Worm (Caenorhabditis elegans) whole organism, dauer: ENCODE measurements around the gene srw-97.
"Not testable (repeated sequence)": the region's sequence is repeated elsewhere in the genome, so short reads cannot be mapped to it uniquely, and the experiment has no call there.

Experiments
- unc-62 ChIP-seq: sonication (generic microtip); optimal IDR thresholded peaks from 2 replicates; lab custom pipeline; 2017; ENCODE audit warnings: missing biosample characterization, missing genetic modification reagents, missing genetic modification characterization

Gene srw-97

DNA sequence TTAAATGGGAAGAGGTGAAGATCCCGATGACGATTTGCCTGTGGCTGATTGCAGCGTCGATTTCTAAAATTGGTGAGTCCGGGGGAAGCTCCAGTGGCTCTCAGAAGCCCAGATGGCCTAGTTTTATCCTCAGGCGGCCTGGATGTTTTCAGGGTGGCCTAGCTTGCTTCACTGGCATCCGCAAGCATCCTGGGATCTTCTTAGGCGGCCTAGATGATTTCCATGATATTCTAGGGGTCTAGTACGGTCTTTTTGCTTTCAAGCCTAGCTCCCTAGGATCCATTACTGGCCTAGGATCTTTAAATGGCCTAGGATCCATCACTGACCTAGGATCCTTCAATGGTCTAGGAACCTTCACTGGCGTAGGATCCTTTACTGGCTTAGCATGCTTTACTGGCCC is 2.2 kb upstream of the srw-97 start:
- TF ChIP-seq unc-62 (GFP tag; lab: Kevin White, UChicago) = no peak

DNA sequence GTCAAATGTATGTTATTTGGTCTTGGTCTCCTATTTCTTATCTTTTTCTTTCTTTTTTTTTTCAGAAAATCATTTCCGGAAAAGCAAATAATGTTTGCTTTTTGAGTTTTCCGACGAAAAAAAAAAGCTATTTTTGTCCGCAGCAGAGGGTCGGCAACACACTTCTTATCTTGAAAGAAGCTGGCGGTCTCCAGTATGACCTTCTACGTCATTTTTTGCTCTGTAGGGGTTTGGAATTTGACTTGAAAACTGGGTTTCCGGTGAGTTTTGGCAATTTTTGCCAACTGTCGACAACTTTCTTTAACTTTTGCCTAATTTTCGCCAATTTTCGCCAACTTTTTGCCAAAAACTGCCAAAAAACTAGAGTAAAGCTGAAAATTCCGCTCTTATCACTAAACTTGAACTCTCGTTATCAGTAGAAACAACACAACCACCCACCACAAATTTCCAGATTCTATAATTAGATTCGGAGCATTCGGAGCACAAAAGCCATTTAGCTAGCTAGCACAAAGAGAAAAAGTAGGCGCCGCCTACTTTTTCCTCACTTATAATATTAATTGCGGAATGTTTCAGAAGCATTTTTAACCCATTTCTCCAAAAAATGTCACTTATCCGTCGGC is 1.6 kb upstream of the srw-97 start, which contains the start of gene nhx-6:
nhx-6 (plus strand) TSS at position 570 of the 620 bp plus-strand sequence.
- TF ChIP-seq unc-62 (GFP tag; lab: Kevin White, UChicago) = no peak

DNA sequence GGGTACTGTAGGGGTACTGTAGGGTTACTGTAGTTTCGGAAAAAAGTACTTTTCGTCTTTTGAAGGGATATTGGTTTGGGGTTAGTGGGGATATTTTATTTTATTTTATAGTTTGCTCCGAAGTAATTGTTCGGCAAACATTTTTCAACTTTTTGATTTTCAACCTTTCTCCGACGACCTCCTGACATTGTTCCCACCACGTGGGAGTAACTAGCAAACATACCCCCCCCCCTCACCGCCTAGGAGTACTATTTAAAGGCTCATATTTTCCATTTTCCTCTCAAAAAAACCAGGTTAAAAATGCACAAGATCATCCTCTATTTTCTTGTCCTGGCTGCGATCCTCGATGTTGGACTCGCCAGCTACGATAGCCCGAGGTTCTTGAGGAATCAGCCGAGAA is 2.8 kb downstream of the srw-97 start, which contains the start of gene srlf-29:
srlf-29 (plus strand) TSS at position 301 of the 400 bp plus-strand sequence.
- TF ChIP-seq unc-62 (GFP tag; lab: Kevin White, UChicago) = no peak

DNA sequence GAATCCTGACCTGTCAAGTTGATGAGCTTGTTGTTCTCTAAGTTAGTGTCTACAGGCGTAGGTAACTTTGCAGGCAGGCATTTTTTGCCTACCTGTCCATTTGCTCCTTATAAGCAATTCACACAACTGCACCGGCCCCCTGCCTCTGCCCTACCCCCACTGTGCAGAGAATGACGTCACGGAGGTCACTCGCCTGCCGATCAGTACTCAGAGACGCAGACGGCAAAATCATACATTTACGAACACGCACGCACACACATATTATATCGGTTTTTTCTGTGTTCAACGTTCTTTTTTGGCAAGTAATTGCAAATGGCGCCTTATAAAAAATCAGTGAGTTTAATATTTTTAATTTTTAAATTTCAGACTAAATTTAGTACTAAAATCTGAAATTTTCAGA is 5.3 kb downstream of the srw-97 start, which contains the start of gene duxl-1:
duxl-1 (plus strand) TSS at position 184 of the 400 bp plus-strand sequence.
- no peak for TF ChIP-seq unc-62 (GFP tag; lab: Kevin White, UChicago)

DNA sequence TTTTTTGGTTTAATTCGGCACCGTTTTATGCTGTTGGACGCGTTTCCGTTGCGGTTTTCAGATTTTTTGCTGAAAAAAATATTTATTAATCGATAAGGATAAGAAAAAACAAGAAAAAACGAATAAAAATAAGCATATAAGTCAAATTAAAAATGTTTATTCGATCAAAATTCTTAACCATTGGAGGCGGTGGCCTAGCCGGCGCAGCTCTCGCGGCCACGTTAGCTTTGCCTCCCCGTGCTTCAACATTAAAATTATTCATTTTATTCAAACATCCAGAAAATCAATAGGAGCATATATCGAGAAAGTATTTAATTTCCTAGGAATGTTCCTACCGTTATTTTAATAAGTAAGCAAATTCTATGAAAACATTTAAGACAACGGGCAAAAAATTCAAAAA is 5.9 kb downstream of the srw-97 start, which contains the start of gene ZC204.14:
ZC204.14 (minus strand) TSS at position 69 of the 400 bp plus-strand sequence.
- TF ChIP-seq unc-62 (GFP tag; lab: Kevin White, UChicago) = no peak

DNA sequence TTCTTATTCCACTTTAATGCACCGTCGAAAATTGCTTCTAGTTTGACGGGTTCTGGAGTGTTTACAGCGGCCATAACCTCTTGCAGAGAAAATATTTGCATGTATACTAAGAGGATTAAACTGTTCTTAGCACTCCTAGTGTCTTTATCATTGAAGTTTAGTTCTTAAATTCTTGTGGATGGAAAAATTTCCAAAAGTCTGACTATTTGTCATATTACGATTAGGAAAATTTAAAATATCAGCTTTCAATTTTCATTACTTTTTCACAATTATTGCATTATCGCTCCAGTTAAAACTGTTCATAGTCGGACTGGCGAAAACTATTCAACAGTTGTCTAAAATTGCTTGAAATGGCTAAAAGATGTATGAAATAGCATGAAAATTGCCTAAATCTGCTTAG is 7.9 kb downstream of the srw-97 start, which contains the start of gene ZC204.13:
ZC204.13 (minus strand) TSS at position 101 of the 400 bp plus-strand sequence.
- TF ChIP-seq unc-62 (GFP tag; lab: Kevin White, UChicago) = not testable (repeated sequence)

DNA sequence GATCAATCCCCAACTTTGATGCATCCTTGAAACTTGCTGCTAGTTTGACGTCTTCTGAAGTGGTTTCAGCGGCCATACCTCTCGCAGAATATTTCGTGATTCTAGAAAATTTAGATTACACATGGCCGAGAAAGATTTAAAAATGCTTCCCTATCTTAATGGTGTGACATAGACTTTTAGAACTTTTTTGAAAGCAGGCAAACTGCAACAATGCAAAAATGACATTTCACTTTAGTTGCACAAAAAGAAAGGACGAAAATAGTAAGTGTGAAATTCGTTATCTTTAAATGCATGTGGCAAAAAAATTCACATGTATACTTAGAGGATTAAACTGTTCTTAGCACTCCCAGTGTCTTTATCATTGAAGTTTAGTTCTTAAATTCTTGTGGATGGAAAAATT is 11.6 kb downstream of the srw-97 start, which contains the start of gene ZC204.12:
ZC204.12 (minus strand) TSS at position 101 of the 400 bp plus-strand sequence.
- no peak for TF ChIP-seq unc-62 (GFP tag; lab: Kevin White, UChicago)

DNA sequence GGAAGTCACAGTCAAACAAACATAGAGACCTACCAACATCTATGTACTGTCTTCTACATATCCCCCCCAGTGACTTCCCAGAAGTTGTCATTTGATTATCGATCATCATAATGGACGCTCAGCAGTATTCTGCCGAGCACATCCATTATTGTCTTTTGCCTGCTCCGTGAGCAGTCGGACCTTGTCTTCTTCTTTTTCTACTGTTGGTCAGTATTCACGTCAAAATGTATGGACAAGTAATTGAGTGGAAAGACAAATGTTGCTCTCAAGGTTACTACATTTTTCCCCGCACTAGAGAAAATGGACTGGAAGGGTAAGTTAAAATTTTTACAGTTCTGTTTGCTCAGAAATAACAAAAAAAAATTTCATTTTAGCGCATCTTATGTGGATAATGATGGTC is 13.9 kb downstream of the srw-97 start, which contains the start of gene btb-12:
btb-12 (plus strand) TSS at position 301 of the 400 bp plus-strand sequence.
- TF ChIP-seq unc-62 (GFP tag; lab: Kevin White, UChicago) = no peak

DNA sequence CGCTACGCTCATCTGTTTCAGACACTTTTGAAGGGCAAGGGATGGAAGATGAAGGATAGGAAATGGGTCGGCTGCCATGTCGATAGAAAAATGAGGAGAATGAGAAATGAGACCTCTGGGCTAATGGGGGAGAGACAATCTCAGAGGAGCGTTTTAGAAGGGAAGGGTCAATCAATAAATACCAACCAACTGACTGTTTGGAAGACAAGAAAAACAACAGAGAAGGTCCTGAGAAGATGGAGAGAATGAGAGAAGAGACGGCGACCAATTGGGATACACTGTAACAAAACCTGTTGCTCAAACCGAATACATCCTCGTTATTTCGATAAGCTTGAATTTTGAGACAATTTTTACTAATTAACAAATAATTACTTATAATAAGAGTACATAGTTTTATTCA is 15.4 kb downstream of the srw-97 start, which contains the start of gene fbxb-15:
fbxb-15 (minus strand) TSS at position 101 of the 400 bp plus-strand sequence.
- TF ChIP-seq unc-62 (GFP tag; lab: Kevin White, UChicago) = no peak

DNA sequence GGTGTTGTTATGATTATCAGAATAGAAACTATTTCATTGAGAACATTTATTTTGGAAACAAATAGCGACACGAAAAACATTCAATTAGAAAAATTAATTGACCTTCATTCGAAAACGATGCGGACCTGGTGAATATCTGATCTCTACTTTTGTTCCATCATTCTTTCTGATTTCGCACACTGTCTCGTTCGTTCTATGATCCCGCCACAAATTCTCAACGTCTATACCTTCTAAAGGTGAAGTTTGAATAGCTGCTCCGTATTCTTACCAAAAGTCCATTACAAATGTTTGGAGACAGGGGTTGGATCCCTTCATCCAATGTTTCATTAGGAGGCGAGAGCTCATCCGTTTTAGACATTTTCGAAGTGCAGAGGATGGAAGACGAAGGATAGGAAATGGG is 17.0 kb downstream of the srw-97 start, which contains the start of gene fbxb-16:
fbxb-16 (minus strand) TSS at position 101 of the 400 bp plus-strand sequence.
- no peak for TF ChIP-seq unc-62 (GFP tag; lab: Kevin White, UChicago)

DNA sequence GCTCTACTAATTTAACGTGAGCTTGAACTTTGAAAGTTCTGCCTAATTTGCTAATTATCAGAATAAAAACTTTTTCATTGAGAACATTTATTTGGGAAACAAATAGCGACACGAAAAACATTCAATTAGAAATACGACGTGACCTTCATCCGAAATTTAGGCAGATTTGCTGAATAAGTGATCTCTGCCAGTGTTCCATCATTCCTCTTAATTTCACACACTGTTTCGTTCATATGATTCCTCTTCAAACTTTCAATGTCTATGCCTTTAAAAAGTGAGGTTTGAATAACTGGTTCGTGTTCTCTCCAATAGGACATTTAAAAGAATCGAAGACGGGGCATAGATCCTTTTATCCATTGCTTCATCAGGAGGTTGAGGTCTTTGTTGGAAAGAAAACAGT is 18.3 kb downstream of the srw-97 start, which contains the start of gene fbxb-20:
fbxb-20 (minus strand) TSS at position 101 of the 400 bp plus-strand sequence.
- no peak for TF ChIP-seq unc-62 (GFP tag; lab: Kevin White, UChicago)

DNA sequence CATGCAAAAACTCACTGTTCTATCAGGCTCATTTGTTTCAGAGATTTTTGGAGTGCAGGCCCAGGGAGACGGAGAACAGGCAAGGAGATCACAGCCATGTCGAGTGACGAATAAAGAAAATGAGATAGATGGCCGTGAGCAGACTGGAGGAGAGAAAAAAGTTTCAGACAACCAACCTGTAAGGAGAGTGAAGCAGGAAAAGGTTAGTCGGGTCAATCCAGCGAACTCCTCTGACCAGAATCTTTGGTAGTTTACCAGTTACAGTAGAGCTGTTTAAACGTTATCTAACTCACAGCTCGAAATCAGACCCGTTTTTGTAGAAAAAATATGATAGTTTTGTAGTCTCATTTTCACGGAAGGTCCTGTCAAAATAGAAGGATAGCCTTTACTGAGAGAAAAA is 20.0 kb downstream of the srw-97 start, which contains the start of gene fbxb-21:
fbxb-21 (minus strand) TSS at position 101 of the 400 bp plus-strand sequence.
- no peak for TF ChIP-seq unc-62 (GFP tag; lab: Kevin White, UChicago)

DNA sequence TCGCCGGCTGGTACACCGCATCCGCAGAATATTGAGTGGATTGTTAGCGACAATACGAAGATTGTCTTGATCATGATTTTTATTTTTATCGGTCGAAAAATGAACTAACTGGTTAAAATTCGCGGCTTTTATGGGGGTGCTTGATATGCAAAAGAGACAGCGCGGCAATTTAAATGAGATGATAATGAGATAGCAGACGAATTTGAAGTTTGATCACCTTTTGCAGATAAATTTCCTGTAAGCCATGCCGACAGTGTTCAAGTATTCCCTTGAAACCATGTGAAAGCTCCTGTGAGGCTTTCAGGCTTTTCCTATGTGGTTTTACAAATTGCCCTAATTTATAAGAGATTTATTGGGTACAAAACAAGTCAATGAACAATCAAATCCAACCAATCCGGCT is 22.6 kb downstream of the srw-97 start, which contains the start of gene ZC204.17:
ZC204.17 (minus strand) TSS at position 101 of the 400 bp plus-strand sequence.
- no peak for TF ChIP-seq unc-62 (GFP tag; lab: Kevin White, UChicago)

DNA sequence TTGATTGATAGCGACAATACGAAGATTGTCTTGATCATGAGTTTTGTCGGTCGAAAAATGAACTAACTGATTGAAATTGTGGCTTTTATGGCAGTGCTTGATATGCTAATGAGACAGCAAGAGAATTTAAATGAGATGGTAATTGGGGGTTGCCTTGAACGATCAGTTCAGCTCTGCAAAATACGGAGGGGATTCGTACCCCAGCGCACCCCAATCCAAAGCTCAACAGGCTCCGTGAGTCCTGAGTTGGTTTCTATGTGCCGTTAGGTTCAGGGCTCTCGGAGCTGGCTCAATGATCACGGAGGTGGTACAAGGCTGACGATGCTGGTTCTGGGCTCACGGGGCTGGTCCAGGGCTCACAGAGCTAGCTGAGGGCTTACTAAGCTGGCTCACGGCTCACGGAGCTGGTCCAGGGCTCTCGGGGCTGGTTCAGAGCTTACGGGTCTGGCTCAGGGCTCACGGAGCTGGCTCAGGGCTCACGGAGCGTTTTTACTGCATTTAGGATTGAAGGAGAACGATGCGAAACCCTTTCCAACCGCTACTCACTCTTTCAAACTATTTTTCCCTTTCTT is 23.9 kb downstream of the srw-97 start, which contains the start of gene ZC204.6:
ZC204.6 (minus strand) TSS at position 51 of the 572 bp plus-strand sequence.
- TF ChIP-seq unc-62 (GFP tag; lab: Kevin White, UChicago) = no peak

DNA sequence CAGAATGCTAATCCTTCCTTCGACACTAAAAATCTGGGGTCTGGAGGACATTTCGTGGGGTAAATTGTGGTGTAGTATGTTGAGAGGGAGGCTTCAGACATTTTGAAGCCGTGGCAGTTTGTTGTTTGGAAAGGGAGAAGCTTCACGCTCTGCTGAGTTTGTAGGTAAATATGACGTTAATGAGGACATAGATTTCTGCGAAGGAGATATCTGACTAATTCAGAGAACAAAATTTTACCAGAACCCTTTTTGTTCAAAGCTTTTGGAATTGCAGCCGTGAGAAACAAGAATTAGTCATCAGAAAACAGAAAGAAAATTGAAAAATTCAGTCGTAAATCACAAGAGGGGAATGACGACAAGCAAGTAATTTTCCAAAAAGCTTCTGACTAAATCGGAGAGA is 28.3 kb downstream of the srw-97 start, which contains the start of gene srh-72:
srh-72 (minus strand) TSS at position 101 of the 400 bp plus-strand sequence.
- no peak for TF ChIP-seq unc-62 (GFP tag; lab: Kevin White, UChicago)

DNA sequence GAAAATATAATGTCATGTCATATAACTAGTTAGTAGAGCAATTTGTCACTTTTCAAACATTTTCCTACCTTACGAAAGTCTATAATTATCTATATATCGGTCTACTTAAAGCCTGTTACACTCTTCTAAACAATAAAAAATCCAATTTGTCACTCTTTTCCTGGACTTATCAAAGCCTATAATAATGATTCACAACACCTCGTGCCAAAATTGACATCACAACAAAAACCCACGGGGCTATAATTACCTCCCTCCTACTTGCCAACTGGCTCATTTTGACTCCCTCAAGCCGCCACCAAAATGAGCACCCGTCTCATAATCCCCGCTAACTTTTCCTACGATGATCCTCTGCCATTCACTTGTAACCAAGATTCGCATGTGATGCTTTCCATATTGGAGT is 32.4 kb downstream of the srw-97 start, which contains the start of gene srg-20:
srg-20 (plus strand) TSS at position 301 of the 400 bp plus-strand sequence.
- TF ChIP-seq unc-62 (GFP tag; lab: Kevin White, UChicago) = not testable (repeated sequence)
